Worm (Caenorhabditis elegans) whole organism, L2 larva: ENCODE measurements around the gene ZK154.1.

Source experiments
- C34F6.9 ChIP-seq: fragments of 150-350 bp; optimal IDR thresholded peaks from 2 replicates; lab custom pipeline; 2014; ENCODE audit warnings: missing biosample characterization, missing genetic modification characterization
- F13H6.1 ChIP-seq: sonication (generic microtip); optimal IDR thresholded peaks from 2 replicates; lab custom pipeline; 2016; ENCODE audit warnings: missing genetic modification characterization, missing compliant biosample characterization
- R02D3.7 ChIP-seq: fragments of 150-350 bp; optimal IDR thresholded peaks from 2 replicates; lab custom pipeline; 2014; ENCODE audit warnings: missing biosample characterization, missing genetic modification characterization
- ZK546.5 ChIP-seq: sonication (generic microtip); optimal IDR thresholded peaks from 2 replicates; lab custom pipeline; 2017; ENCODE audit warnings: missing biosample characterization, missing genetic modification characterization
- alr-1 ChIP-seq: fragments of 150-350 bp; optimal IDR thresholded peaks from 2 replicates; lab custom pipeline; 2014; ENCODE audit warnings: missing biosample characterization, missing genetic modification characterization
- aly-2 ChIP-seq: fragments of 150-350 bp; optimal IDR thresholded peaks from 2 replicates; lab custom pipeline; 2014; ENCODE audit warnings: missing biosample characterization, missing genetic modification characterization
- ama-1 ChIP-seq: fragments of 150-350 bp; optimal IDR thresholded peaks from 2 replicates; lab custom pipeline; 2018; ENCODE audit warnings: inconsistent platforms
- blmp-1 ChIP-seq: sonication (generic microtip); optimal IDR thresholded peaks from 2 replicates; lab custom pipeline; 2017; ENCODE audit warnings: missing genetic modification characterization, mild to moderate bottlenecking, missing compliant biosample characterization, antibody characterized with exemption, moderate library complexity; ENCODE audit not compliant: insufficient read depth
- ceh-82 ChIP-seq: fragments of 150-350 bp; optimal IDR thresholded peaks from 2 replicates; lab custom pipeline; 2014; ENCODE audit warnings: missing biosample characterization, missing genetic modification characterization
- crh-2 ChIP-seq: sonication (generic microtip); optimal IDR thresholded peaks from 2 replicates; lab custom pipeline; 2017; ENCODE audit warnings: missing biosample characterization, missing genetic modification characterization
- dmd-4 ChIP-seq: sonication (generic microtip); optimal IDR thresholded peaks from 2 replicates; lab custom pipeline; 2017; ENCODE audit warnings: missing biosample characterization, missing genetic modification characterization
- egl-27 ChIP-seq: sonication (generic microtip); optimal IDR thresholded peaks from 3 replicates; lab custom pipeline; 2017; ENCODE audit warnings: missing biosample characterization, missing genetic modification reagents, missing genetic modification characterization
- fos-1 ChIP-seq: fragments of 150-350 bp; optimal IDR thresholded peaks from 2 replicates; lab custom pipeline; 2014; ENCODE audit warnings: missing biosample characterization, missing genetic modification characterization
- gmeb-1 ChIP-seq: fragments of 150-350 bp; optimal IDR thresholded peaks from 2 replicates; lab custom pipeline; 2014; ENCODE audit warnings: missing biosample characterization, missing genetic modification characterization
- lin-11 ChIP-seq: fragments of 150-350 bp; sonication (generic microtip); optimal IDR thresholded peaks from 2 replicates; lab custom pipeline; 2014; ENCODE audit warnings: missing biosample characterization, missing genetic modification characterization, inconsistent platforms, mixed read lengths
- lin-13 ChIP-seq: fragments of 150-350 bp; optimal IDR thresholded peaks from 2 replicates; lab custom pipeline; 2014; ENCODE audit warnings: missing biosample characterization, missing genetic modification reagents, missing genetic modification characterization
- lin-39 ChIP-seq: fragments of 150-350 bp; optimal IDR thresholded peaks from 2 replicates; lab custom pipeline; 2014; ENCODE audit warnings: missing biosample characterization, missing genetic modification reagents, missing genetic modification characterization
- lsy-2 ChIP-seq, 2 experiments: fragments of 150-350 bp in 1 of 2; sonication (generic microtip) in 1 of 2; optimal IDR thresholded peaks; 2 replicates each; lab custom pipeline; 2014 to 2017; ENCODE audit warnings: missing biosample characterization in 2 of 2, missing genetic modification characterization in 2 of 2
- mab-5 ChIP-seq: fragments of 150-350 bp; optimal IDR thresholded peaks from 2 replicates; lab custom pipeline; 2014; ENCODE audit warnings: missing biosample characterization, missing genetic modification characterization
- mdl-1 ChIP-seq, 2 experiments: fragments of 150-350 bp in 1 of 2; sonication (generic microtip) in 1 of 2; optimal IDR thresholded peaks; 2 replicates each; lab custom pipeline; 2017; ENCODE audit warnings: missing biosample characterization in 2 of 2, missing genetic modification characterization in 2 of 2
- nhr-11 ChIP-seq: fragments of 150-350 bp; optimal IDR thresholded peaks from 2 replicates; lab custom pipeline; 2014; ENCODE audit warnings: missing biosample characterization, missing genetic modification characterization
- nhr-12 ChIP-seq: fragments of 150-350 bp; optimal IDR thresholded peaks from 2 replicates; lab custom pipeline; 2014; ENCODE audit warnings: missing biosample characterization, missing genetic modification characterization
- nhr-129 ChIP-seq: fragments of 150-350 bp; optimal IDR thresholded peaks from 2 replicates; lab custom pipeline; 2014; ENCODE audit warnings: missing biosample characterization, missing genetic modification characterization
- nhr-21 ChIP-seq: fragments of 150-350 bp; optimal IDR thresholded peaks from 2 replicates; lab custom pipeline; 2014; ENCODE audit warnings: missing biosample characterization, missing genetic modification characterization
- nhr-23 ChIP-seq: fragments of 150-350 bp; optimal IDR thresholded peaks from 2 replicates; lab custom pipeline; 2014; ENCODE audit warnings: missing biosample characterization, missing genetic modification reagents, missing genetic modification characterization
- nhr-237 ChIP-seq: fragments of 150-350 bp; optimal IDR thresholded peaks from 2 replicates; lab custom pipeline; 2014; ENCODE audit warnings: missing biosample characterization, missing genetic modification characterization
- nhr-25 ChIP-seq: fragments of 150-350 bp; sonication (generic microtip); optimal IDR thresholded peaks from 3 replicates; lab custom pipeline; 2014; ENCODE audit warnings: missing biosample characterization, missing genetic modification characterization
- nhr-6 ChIP-seq: fragments of 150-350 bp; optimal IDR thresholded peaks from 2 replicates; lab custom pipeline; 2014; ENCODE audit warnings: missing biosample characterization, missing genetic modification characterization
- nhr-77 ChIP-seq: fragments of 150-350 bp; optimal IDR thresholded peaks from 2 replicates; lab custom pipeline; 2014; ENCODE audit warnings: missing biosample characterization, missing genetic modification characterization
- sem-4 ChIP-seq: fragments of 150-350 bp; optimal IDR thresholded peaks from 2 replicates; lab custom pipeline; 2014; ENCODE audit warnings: missing biosample characterization, missing genetic modification reagents, missing genetic modification characterization
- skn-1 ChIP-seq: sonication (generic microtip); optimal IDR thresholded peaks from 2 replicates; lab custom pipeline; 2017; ENCODE audit warnings: missing biosample characterization, missing genetic modification characterization
- sma-3 ChIP-seq: sonication (generic microtip); optimal IDR thresholded peaks from 2 replicates; lab custom pipeline; 2016; ENCODE audit warnings: missing genetic modification reagents, missing genetic modification characterization, missing compliant biosample characterization
- sma-9 ChIP-seq, 2 experiments: fragments of 150-350 bp in 1 of 2; sonication (generic microtip) in 1 of 2; optimal IDR thresholded peaks; 2 replicates each; lab custom pipeline; 2014 to 2016; ENCODE audit warnings: missing genetic modification characterization in 2 of 2, mild to moderate bottlenecking in 1 of 2, missing biosample characterization in 1 of 2, missing compliant biosample characterization in 1 of 2, missing genetic modification reagents in 1 of 2, moderate library complexity in 1 of 2
- unc-39 ChIP-seq: fragments of 150-350 bp; optimal IDR thresholded peaks from 2 replicates; lab custom pipeline; 2014; ENCODE audit warnings: missing biosample characterization, missing genetic modification characterization
- unc-55 ChIP-seq: fragments of 150-350 bp; sonication (generic microtip); optimal IDR thresholded peaks from 3 replicates; lab custom pipeline; 2014; ENCODE audit warnings: missing biosample characterization, missing genetic modification reagents, missing genetic modification characterization
- unc-62 ChIP-seq: fragments of 150-350 bp; optimal IDR thresholded peaks from 2 replicates; lab custom pipeline; 2014; ENCODE audit warnings: missing biosample characterization, missing genetic modification reagents, missing genetic modification characterization
- zag-1 ChIP-seq: fragments of 150-350 bp; optimal IDR thresholded peaks from 2 replicates; lab custom pipeline; 2014; ENCODE audit warnings: missing biosample characterization, missing genetic modification characterization
- ztf-11 ChIP-seq: sonication (generic microtip); optimal IDR thresholded peaks from 2 replicates; lab custom pipeline; 2017; ENCODE audit warnings: missing biosample characterization, missing genetic modification characterization
- ztf-4 ChIP-seq: fragments of 150-350 bp; optimal IDR thresholded peaks from 2 replicates; lab custom pipeline; 2014; ENCODE audit warnings: missing biosample characterization, missing genetic modification characterization

Gene ZK154.1

ce11 chrX:7793377-7794041 lies 14.1 kb downstream of the ZK154.1 start, which contains the start of gene ZK154.6:
ZK154.6 (minus strand) TSS chrX:7793563.
- TF ChIP-seq blmp-1 (tag; lab: Kevin White, UChicago) (peak; percentile 96), ztf-11 (tag; lab: Kevin White, UChicago) (no peak), gmeb-1 (no peak), nhr-237 (no peak), unc-55 (GFP tag; lab: Kevin White, UChicago) (peak; percentile 42), fos-1 (no peak), nhr-25 (tag; lab: Kevin White, UChicago) (peak; percentile 40), nhr-129 (peak; percentile 33), nhr-77 (tag; lab: Kevin White, UChicago) (no peak), sem-4 (no peak), ZK546.5 (tag; lab: Kevin White, UChicago) (no peak), lsy-2 (tag; optimal IDR thresholded peaks at IDR 0.05; lab: Kevin White, UChicago) (peak in 1 of 2 experiments; percentile 55), ztf-4 (no peak), unc-62 (GFP tag; lab: Kevin White, UChicago) (no peak), nhr-6 (tag; lab: Kevin White, UChicago) (peak; percentile 33), crh-2 (tag; lab: Kevin White, UChicago) (peak; percentile 16), lin-11 (tag; lab: Kevin White, UChicago) (no peak), F13H6.1 (tag; lab: Kevin White, UChicago) (peak; percentile 5), C34F6.9 (tag; lab: Kevin White, UChicago) (peak; percentile 68), unc-39 (no peak), sma-3 (GFP tag; lab: Kevin White, UChicago) (peak; percentile 14), mdl-1 (tag; optimal IDR thresholded peaks at IDR 0.05; lab: Kevin White, UChicago) (peak; percentile 70 to 76), sma-9 (GFP tag; optimal IDR thresholded peaks at IDR 0.05; lab: Kevin White, UChicago) (peak; percentile 64), sma-9 (tag; optimal IDR thresholded peaks at IDR 0.05; lab: Kevin White, UChicago) (no peak)

- TF ChIP-seq nhr-23 (no peak), unc-62 (GFP tag; lab: Kevin White, UChicago) (no peak), lin-39 (tag; lab: Kevin White, UChicago) (no peak), lin-13 (GFP tag; lab: Kevin White, UChicago) (peak; percentile 4), fos-1 (peak; percentile 12), skn-1 (tag; lab: Kevin White, UChicago) (no peak), unc-39 (no peak), egl-27 (no peak), lin-11 (tag; lab: Kevin White, UChicago) (no peak), lsy-2 (tag; optimal IDR thresholded peaks at IDR 0.05; lab: Kevin White, UChicago) (peak in 1 of 2 experiments; percentile 47), crh-2 (tag; lab: Kevin White, UChicago) (peak; percentile 32), dmd-4 (tag; lab: Kevin White, UChicago) (no peak), blmp-1 (tag; lab: Kevin White, UChicago) (peak; percentile 44), ceh-82 (tag; lab: Kevin White, UChicago) (no peak), zag-1 (tag; lab: Kevin White, UChicago) (no peak), nhr-129 (peak; percentile 35), nhr-25 (tag; lab: Kevin White, UChicago) (peak; percentile 32), R02D3.7 (tag; lab: Kevin White, UChicago) (no peak), alr-1 (tag; lab: Kevin White, UChicago) (no peak), sma-9 (GFP tag; optimal IDR thresholded peaks at IDR 0.05; lab: Kevin White, UChicago) (peak; percentile 57), sma-9 (tag; optimal IDR thresholded peaks at IDR 0.05; lab: Kevin White, UChicago) (no peak), nhr-77 (tag; lab: Kevin White, UChicago) (no peak), F13H6.1 (tag; lab: Kevin White, UChicago) (no peak), C34F6.9 (tag; lab: Kevin White, UChicago) (no peak), unc-55 (GFP tag; lab: Kevin White, UChicago) (peak; percentile 6), sma-3 (GFP tag; lab: Kevin White, UChicago) (peak; percentile 59), ztf-4 (no peak), nhr-11 (tag; lab: Kevin White, UChicago) (peak; percentile 18), nhr-21 (tag; lab: Kevin White, UChicago) (peak; percentile 63), nhr-6 (tag; lab: Kevin White, UChicago) (no peak), aly-2 (no peak), mab-5 (tag; lab: Kevin White, UChicago) (no peak), nhr-12 (tag; lab: Kevin White, UChicago) (no peak), ama-1 (lab: Kevin White, UChicago) (no peak), nhr-237 (no peak)
Measured at ce11 chrX:7794306-7794743, 14.9 kb downstream of the ZK154.1 start.
